Worm (Caenorhabditis elegans) whole organism, mixed stage, embryonic: ENCODE results near the gene cest-5.1.

Experiments
- M03D4.4 ChIP-seq: sonication (generic microtip); optimal IDR thresholded peaks from 2 replicates; lab custom pipeline; 2017; ENCODE audit warnings: mild to moderate bottlenecking, missing genetic modification characterization, missing compliant biosample characterization
- bed-3 ChIP-seq: fragments of 200-800 bp; sonication (Bioruptor generic); optimal IDR thresholded peaks from 3 replicates; lab custom pipeline; 2018; ENCODE audit warnings: mild to moderate bottlenecking, missing genetic modification characterization, moderate library complexity, missing compliant biosample characterization
- blmp-1 ChIP-seq: fragments of 150-350 bp; optimal IDR thresholded peaks from 2 replicates; lab custom pipeline; 2014; ENCODE audit warnings: missing biosample characterization, missing genetic modification characterization
- ceh-39 ChIP-seq: fragments of 150-350 bp; optimal IDR thresholded peaks from 2 replicates; lab custom pipeline; 2014; ENCODE audit warnings: missing biosample characterization, missing genetic modification characterization
- ces-1 ChIP-seq: fragments of 150-350 bp; optimal IDR thresholded peaks from 2 replicates; lab custom pipeline; 2014; ENCODE audit warnings: missing biosample characterization, missing genetic modification reagents, missing genetic modification characterization
- cnd-1 ChIP-seq: fragments of 200-800 bp; sonication (Bioruptor generic); optimal IDR thresholded peaks from 2 replicates; lab custom pipeline; 2018; ENCODE audit warnings: mild to moderate bottlenecking, missing genetic modification characterization, missing compliant biosample characterization
- drap-1 ChIP-seq: fragments of 200-800 bp; sonication (Bioruptor generic); optimal IDR thresholded peaks from 3 replicates; lab custom pipeline; 2018; ENCODE audit warnings: mild to moderate bottlenecking, missing genetic modification characterization, missing compliant biosample characterization
- elt-1 ChIP-seq: sonication (generic microtip); optimal IDR thresholded peaks from 2 replicates; lab custom pipeline; 2017; ENCODE audit warnings: missing genetic modification characterization, mild to moderate bottlenecking, missing compliant biosample characterization, antibody characterized with exemption, moderate library complexity, borderline replicate concordance; ENCODE audit not compliant: insufficient read depth
- elt-3 ChIP-seq: fragments of 150-350 bp; optimal IDR thresholded peaks from 2 replicates; lab custom pipeline; 2014; ENCODE audit warnings: missing biosample characterization, missing genetic modification characterization
- flh-1 ChIP-seq: fragments of 200-800 bp; sonication (Bioruptor generic); optimal IDR thresholded peaks from 2 replicates; lab custom pipeline; 2018; ENCODE audit warnings: mild to moderate bottlenecking, missing genetic modification characterization, moderate library complexity, missing compliant biosample characterization
- ham-2 ChIP-seq: fragments of 200-800 bp; sonication (Bioruptor generic); optimal IDR thresholded peaks from 2 replicates; lab custom pipeline; 2018; ENCODE audit warnings: mild to moderate bottlenecking, missing genetic modification characterization, missing compliant biosample characterization
- lin-13 ChIP-seq: fragments of 150-350 bp; optimal IDR thresholded peaks from 2 replicates; lab custom pipeline; 2014; ENCODE audit warnings: missing biosample characterization, missing genetic modification characterization
- lin-32 ChIP-seq: fragments of 200-800 bp; sonication (Bioruptor generic); optimal IDR thresholded peaks from 2 replicates; lab custom pipeline; 2018; ENCODE audit warnings: mild to moderate bottlenecking, missing genetic modification characterization, missing compliant biosample characterization
- lsy-2 ChIP-seq: fragments of 150-350 bp; optimal IDR thresholded peaks from 2 replicates; lab custom pipeline; 2014; ENCODE audit warnings: missing biosample characterization, missing genetic modification characterization
- mab-5 ChIP-seq: fragments of 150-350 bp; optimal IDR thresholded peaks from 2 replicates; lab custom pipeline; 2014; ENCODE audit warnings: missing biosample characterization, missing genetic modification characterization
- mls-2 ChIP-seq: sonication (generic microtip); optimal IDR thresholded peaks from 2 replicates; lab custom pipeline; 2016; ENCODE audit warnings: mild to moderate bottlenecking, missing genetic modification characterization, moderate library complexity, missing compliant biosample characterization
- nhr-237 ChIP-seq: fragments of 150-350 bp; optimal IDR thresholded peaks from 2 replicates; lab custom pipeline; 2014; ENCODE audit warnings: missing biosample characterization, missing genetic modification characterization
- nhr-28 ChIP-seq: fragments of 150-350 bp; optimal IDR thresholded peaks from 2 replicates; lab custom pipeline; 2014; ENCODE audit warnings: missing biosample characterization, missing genetic modification characterization
- nhr-76 ChIP-seq: sonication (generic microtip); optimal IDR thresholded peaks from 2 replicates; lab custom pipeline; 2017; ENCODE audit warnings: missing biosample characterization, missing genetic modification characterization
- pha-4 ChIP-seq: fragments of 150-350 bp; optimal IDR thresholded peaks from 2 replicates; lab custom pipeline; 2018; ENCODE audit warnings: missing biosample characterization, missing genetic modification reagents, missing genetic modification characterization
- sem-2 ChIP-seq: fragments of 200-800 bp; sonication (Bioruptor generic); optimal IDR thresholded peaks from 2 replicates; lab custom pipeline; 2018; ENCODE audit warnings: mild to moderate bottlenecking, missing genetic modification characterization, missing compliant biosample characterization
- snpc-4 ChIP-seq: fragments of 150-350 bp; optimal IDR thresholded peaks from 2 replicates; lab custom pipeline; 2014; ENCODE audit warnings: missing biosample characterization, missing genetic modification characterization
- sptf-1 ChIP-seq: sonication (generic microtip); optimal IDR thresholded peaks from 2 replicates; lab custom pipeline; 2017; ENCODE audit warnings: mild to moderate bottlenecking, missing genetic modification characterization, moderate library complexity, missing compliant biosample characterization
- tbx-8 ChIP-seq: fragments of 200-800 bp; sonication (Bioruptor generic); optimal IDR thresholded peaks from 2 replicates; lab custom pipeline; 2018; ENCODE audit warnings: mild to moderate bottlenecking, missing genetic modification characterization, moderate library complexity, missing compliant biosample characterization
- unc-120 ChIP-seq: sonication (generic microtip); optimal IDR thresholded peaks from 2 replicates; lab custom pipeline; 2017; ENCODE audit warnings: missing genetic modification characterization, missing compliant biosample characterization; ENCODE audit not compliant: poor library complexity, severe bottlenecking
- unc-62 ChIP-seq: fragments of 150-350 bp; optimal IDR thresholded peaks from 2 replicates; lab custom pipeline; 2014; ENCODE audit warnings: missing biosample characterization, missing genetic modification reagents, missing genetic modification characterization
- zip-8 ChIP-seq: fragments of 150-350 bp; optimal IDR thresholded peaks from 2 replicates; lab custom pipeline; 2014; ENCODE audit warnings: missing biosample characterization, missing genetic modification characterization

The cest-5.1 gene

ce11 chrIV:6631704-6632272 lies at the start of gene cest-5.1, which contains the start of gene C01B10.9:
Gene cest-5.1 (minus strand): TSS chrIV:6631754.
Gene C01B10.9 (plus strand): TSS chrIV:6632222.
- TF ChIP-seq ces-1 (GFP tag; lab: Kevin White, UChicago) (peak; percentile 44), pha-4 (tag; lab: Kevin White, UChicago) (no peak), lsy-2 (peak; percentile 40)
- TF ChIP-seq, all 35 proteins: peak for 2

- no peak for TF ChIP-seq unc-62 (GFP tag; lab: Kevin White, UChicago)
- no peak for TF ChIP-seq snpc-4
- TF ChIP-seq nhr-237 (tag; lab: Kevin White, UChicago): no peak
- TF ChIP-seq sptf-1 (tag; lab: Kevin White, UChicago): no peak
- no peak for TF ChIP-seq ces-1 (GFP tag; lab: Kevin White, UChicago)
- TF ChIP-seq lsy-2: no peak
- no peak for TF ChIP-seq sem-2 (GFP tag; lab: Kevin White, UChicago)
- no peak for TF ChIP-seq tbx-8 (GFP tag; lab: Kevin White, UChicago)
- TF ChIP-seq unc-120 (tag; lab: Kevin White, UChicago): no peak
- TF ChIP-seq pha-4 (tag; lab: Kevin White, UChicago): no peak
- TF ChIP-seq flh-1: no peak
- TF ChIP-seq cnd-1 (tag; lab: Kevin White, UChicago): no peak
- no peak for TF ChIP-seq M03D4.4
- no peak for TF ChIP-seq zip-8 (tag; lab: Kevin White, UChicago)
Measured at ce11 chrIV:6667898-6668297, 36.3 kb upstream of the cest-5.1 start, which contains the start of gene Y73B6A.1. Gene Y73B6A.1 (minus strand): TSS chrIV:6667998.

ce11 chrIV:6664336-6664735 lies 32.8 kb upstream of the cest-5.1 start:
- no peak for TF ChIP-seq snpc-4
- TF ChIP-seq blmp-1 (tag; lab: Kevin White, UChicago): no peak
- TF ChIP-seq tbx-8 (GFP tag; lab: Kevin White, UChicago): no peak
- no peak for TF ChIP-seq lsy-2
- no peak for TF ChIP-seq ham-2
- TF ChIP-seq bed-3: no peak
- TF ChIP-seq ces-1 (GFP tag; lab: Kevin White, UChicago): no peak
- no peak for TF ChIP-seq drap-1 (GFP tag; lab: Kevin White, UChicago)
- TF ChIP-seq lin-13 (tag; lab: Kevin White, UChicago): no peak
- no peak for TF ChIP-seq sem-2 (GFP tag; lab: Kevin White, UChicago)
- no peak for TF ChIP-seq mab-5
- TF ChIP-seq mls-2 (tag; lab: Kevin White, UChicago): no peak
- TF ChIP-seq M03D4.4: no peak
- TF ChIP-seq pha-4 (tag; lab: Kevin White, UChicago): no peak
- TF ChIP-seq unc-62 (GFP tag; lab: Kevin White, UChicago): no peak
- no peak for TF ChIP-seq nhr-76 (tag; lab: Kevin White, UChicago)
- TF ChIP-seq elt-1 (tag; lab: Kevin White, UChicago): no peak
- no peak for TF ChIP-seq sptf-1 (tag; lab: Kevin White, UChicago)

DNA sequence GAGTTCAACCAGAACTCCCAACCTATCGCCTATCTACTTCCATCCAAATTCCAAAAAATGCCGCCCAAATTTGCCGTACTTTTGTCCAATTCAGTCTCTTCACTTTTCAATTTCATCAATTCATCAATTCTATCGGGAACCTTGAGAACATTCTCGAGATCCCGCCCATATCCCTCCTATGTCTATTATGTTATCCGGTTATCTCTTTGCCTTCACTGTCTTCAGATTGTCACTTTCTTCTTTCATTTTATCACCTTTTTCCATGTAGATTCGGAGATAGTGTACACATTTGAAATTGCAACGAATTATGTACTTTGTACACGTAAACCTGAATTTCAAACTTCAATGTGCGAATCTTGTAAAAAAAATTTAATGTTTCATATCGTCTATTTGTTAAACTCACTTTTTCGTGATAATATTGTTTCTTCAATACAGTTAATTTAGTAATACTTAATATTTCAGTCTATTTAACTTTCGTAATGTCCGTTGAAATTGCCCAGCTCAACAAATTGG lies 26.0 kb upstream of the cest-5.1 start, which contains the start of gene C01B10.11:
TSS of gene C01B10.11 (plus strand) at position 463 of the 513 bp plus-strand sequence.
- TF ChIP-seq ham-2 (no peak), unc-62 (GFP tag; lab: Kevin White, UChicago) (peak; percentile 44), sem-2 (GFP tag; lab: Kevin White, UChicago) (no peak), blmp-1 (tag; lab: Kevin White, UChicago) (peak; percentile 42), lin-32 (no peak), elt-3 (peak; percentile 52)

DNA sequence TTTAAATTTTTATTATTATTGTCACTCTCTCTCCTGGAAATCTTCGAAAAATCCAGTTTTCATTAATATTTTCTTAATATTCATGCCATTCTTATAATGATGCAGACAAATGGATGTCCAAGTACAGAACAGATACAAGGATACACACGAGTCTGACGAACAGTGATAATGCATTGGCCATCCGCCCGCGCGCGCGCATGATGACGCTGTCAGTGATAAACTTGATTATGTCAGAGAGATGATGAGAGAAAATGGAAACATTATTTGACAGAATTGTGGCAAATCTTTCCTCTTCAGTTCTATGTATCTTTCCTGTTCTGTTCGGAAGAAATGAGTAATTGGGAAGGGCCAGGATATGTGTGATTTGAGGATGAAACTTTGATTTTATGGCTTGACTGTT lies 24.2 kb upstream of the cest-5.1 start:
- TF ChIP-seq cnd-1 (tag; lab: Kevin White, UChicago) (no peak), unc-62 (GFP tag; lab: Kevin White, UChicago) (peak; percentile 16), elt-1 (tag; lab: Kevin White, UChicago) (no peak), ham-2 (no peak), nhr-28 (tag; lab: Kevin White, UChicago) (no peak), zip-8 (tag; lab: Kevin White, UChicago) (no peak), snpc-4 (no peak), mls-2 (tag; lab: Kevin White, UChicago) (no peak)

DNA sequence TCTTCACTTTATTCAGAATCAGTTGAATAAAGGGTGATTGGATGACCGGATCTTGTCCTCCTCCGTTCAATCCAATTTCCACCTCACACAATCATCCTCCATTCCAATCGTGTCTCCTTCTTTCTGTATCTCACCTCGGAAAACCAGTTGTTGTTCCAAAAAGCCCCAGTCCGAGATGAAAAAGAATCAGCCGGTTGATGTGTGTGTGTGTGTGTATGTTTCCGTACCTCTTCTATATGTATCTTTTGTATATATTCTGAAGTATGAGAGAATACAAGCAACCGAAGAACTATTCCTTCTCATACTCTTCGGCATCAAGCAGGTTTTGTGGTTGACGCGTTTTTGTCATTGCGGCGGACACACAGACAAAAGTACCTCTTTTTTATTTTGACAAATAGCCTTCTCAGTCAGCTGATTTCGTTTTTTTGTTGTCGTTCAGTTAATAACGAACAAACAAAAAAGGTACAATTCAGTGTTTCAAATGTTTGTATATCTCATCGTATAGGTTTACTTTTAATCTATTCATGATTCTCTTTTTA lies 22.2 kb upstream of the cest-5.1 start:
- no peak for TF ChIP-seq ceh-39 (tag; lab: Kevin White, UChicago)
